Fruit fly (Drosophila melanogaster): Measurements from ENCODE around the gene beat-IIa.

The beat-IIa gene

dm6 chr3R:17289059-17289458 lies 76.9 kb downstream of the beat-IIa start:
- TF ChIP-seq CG8632 (GFP tag; optimal IDR thresholded peaks at IDR 0.05): no peak
- no peak for TF ChIP-seq Eip93F (GFP tag; optimal IDR thresholded peaks at IDR 0.05)
- no peak for TF ChIP-seq Sox102F (GFP tag; optimal IDR thresholded peaks at IDR 0.05)
- no peak for TF ChIP-seq CG10669 (GFP tag; optimal IDR thresholded peaks at IDR 0.05)

- TF ChIP-seq CG9139 (GFP tag; optimal IDR thresholded peaks at IDR 0.05) (no peak), CG16779 (tag; optimal IDR thresholded peaks at IDR 0.05) (no peak)
These were observed 81.6 kb downstream of the beat-IIa start, which contains the start of gene CG31419 for dm6 chr3R:17284348-17284747. Gene CG31419 (plus strand): TSS chr3R:17284648.

- TF ChIP-seq cyc (GFP tag; optimal IDR thresholded peaks at IDR 0.05) (no peak), CG3032 (tag; optimal IDR thresholded peaks at IDR 0.05) (no peak)
These were observed 82.4 kb downstream of the beat-IIa start, which contains the start of gene CG31418 for dm6 chr3R:17283495-17283894. Gene CG31418 (plus strand): TSS chr3R:17283795.
